Worm (Caenorhabditis elegans) whole organism, early embryonic: ENCODE results near the gene let-765.

Source experiments
- B0310.2 ChIP-seq: sonication (generic microtip); optimal IDR thresholded peaks from 2 replicates; lab custom pipeline; 2016; ENCODE audit warnings: mild to moderate bottlenecking, missing genetic modification characterization, missing compliant biosample characterization
- F13C5.2 ChIP-seq: sonication (generic microtip); optimal IDR thresholded peaks from 2 replicates; lab custom pipeline; 2017; ENCODE audit warnings: mild to moderate bottlenecking, missing genetic modification characterization, inconsistent platforms, missing compliant biosample characterization
- aly-1 ChIP-seq: sonication (generic microtip); optimal IDR thresholded peaks from 2 replicates; lab custom pipeline; 2016; ENCODE audit warnings: missing genetic modification characterization, missing compliant biosample characterization
- ama-1 ChIP-seq: fragments of 150-350 bp; optimal IDR thresholded peaks from 2 replicates; lab custom pipeline; 2014
- ceh-13 ChIP-seq: fragments of 200-800 bp; sonication (Bioruptor generic); optimal IDR thresholded peaks from 2 replicates; lab custom pipeline; 2018; ENCODE audit warnings: mild to moderate bottlenecking, missing genetic modification characterization, missing compliant biosample characterization
- ceh-36 ChIP-seq: sonication (generic microtip); optimal IDR thresholded peaks from 2 replicates; lab custom pipeline; 2016; ENCODE audit warnings: missing genetic modification characterization, inconsistent platforms, missing compliant biosample characterization
- ets-7 ChIP-seq: sonication (generic microtip); optimal IDR thresholded peaks from 2 replicates; lab custom pipeline; 2016; ENCODE audit warnings: missing genotype, missing genetic modification characterization, missing compliant biosample characterization
- flt-1 ChIP-seq: fragments of 200-800 bp; sonication (Bioruptor generic); IDR thresholded peaks from 2 replicates; pipeline ENCODE4 v1.3.6; 2022; ENCODE audit warnings: missing genetic modification characterization, missing compliant biosample characterization
- hmbx-1 ChIP-seq: sonication (generic microtip); optimal IDR thresholded peaks from 2 replicates; lab custom pipeline; 2016; ENCODE audit warnings: mild to moderate bottlenecking, missing genetic modification characterization, missing compliant biosample characterization
- hmg-4 ChIP-seq: fragments of 200-800 bp; sonication (Bioruptor generic); optimal IDR thresholded peaks from 2 replicates; lab custom pipeline; 2018; ENCODE audit warnings: mild to moderate bottlenecking, missing genetic modification characterization, missing compliant biosample characterization
- hnd-1 ChIP-seq: sonication (generic microtip); optimal IDR thresholded peaks from 2 replicates; lab custom pipeline; 2016; ENCODE audit warnings: missing genetic modification characterization, missing compliant biosample characterization
- pes-1 ChIP-seq: fragments of 200-800 bp; sonication (Bioruptor generic); IDR thresholded peaks from 2 replicates; pipeline ENCODE4 v1.3.6; 2022; ENCODE audit warnings: missing genetic modification reagents, missing genetic modification characterization, missing compliant biosample characterization
- scrt-1 ChIP-seq: fragments of 200-800 bp; sonication (Bioruptor generic); IDR thresholded peaks from 2 replicates; pipeline ENCODE4 v1.3.6; 2022; ENCODE audit warnings: missing genetic modification characterization, missing compliant biosample characterization
- sea-1 ChIP-seq: fragments of 200-800 bp; sonication (Bioruptor generic); conservative IDR thresholded peaks from 2 replicates; pipeline ENCODE4 v1.3.6; 2022; ENCODE audit warnings: missing genetic modification characterization, missing compliant biosample characterization
- tbx-11 ChIP-seq: fragments of 200-800 bp; sonication (Bioruptor generic); IDR thresholded peaks from 2 replicates; pipeline ENCODE4 v1.3.6; 2022; ENCODE audit warnings: missing genetic modification characterization, missing compliant biosample characterization
- tbx-37 ChIP-seq: fragments of 200-800 bp; sonication (Bioruptor generic); conservative IDR thresholded peaks from 2 replicates; pipeline ENCODE4 v1.3.6; 2022; ENCODE audit warnings: missing genetic modification reagents, missing genetic modification characterization, missing compliant biosample characterization
- tra-4 ChIP-seq: sonication (generic microtip); optimal IDR thresholded peaks from 2 replicates; lab custom pipeline; 2017; ENCODE audit warnings: missing genetic modification characterization, missing compliant biosample characterization

The let-765 gene

ce11 chrIII:6606641-6607040 is 5.7 kb upstream of the let-765 start:
- no peak for TF ChIP-seq scrt-1 (GFP tag; lab: Robert Waterston, UW)
- no peak for TF ChIP-seq F13C5.2 (tag; lab: Kevin White, UChicago)
- no peak for TF ChIP-seq tra-4 (tag; lab: Kevin White, UChicago)
- no peak for TF ChIP-seq flt-1 (GFP tag; lab: Robert Waterston, UW)
- TF ChIP-seq sea-1 (GFP tag; lab: Robert Waterston, UW) = no peak
- TF ChIP-seq tbx-37 (GFP tag; lab: Robert Waterston, UW) = no peak
- TF ChIP-seq ama-1 (lab: Kevin White, UChicago) = no peak
- TF ChIP-seq pes-1 (GFP tag; lab: Robert Waterston, UW) = no peak
- no peak for TF ChIP-seq hmg-4 (GFP tag; lab: Kevin White, UChicago)
- no peak for TF ChIP-seq hmbx-1
- TF ChIP-seq hnd-1 (tag; lab: Kevin White, UChicago) = no peak
- TF ChIP-seq ets-7 (tag; lab: Kevin White, UChicago) = no peak
- TF ChIP-seq aly-1 (tag; lab: Kevin White, UChicago) = no peak
- no peak for TF ChIP-seq B0310.2 (tag; lab: Kevin White, UChicago)
- TF ChIP-seq ceh-36 (tag; lab: Kevin White, UChicago) = no peak
- no peak for TF ChIP-seq tbx-11 (GFP tag; lab: Robert Waterston, UW)

ce11 chrIII:6606022-6606467 is 5.1 kb upstream of the let-765 start:
- no peak for TF ChIP-seq pes-1 (GFP tag; lab: Robert Waterston, UW)
- TF ChIP-seq F13C5.2 (tag; lab: Kevin White, UChicago) = peak; percentile 34

- no peak for TF ChIP-seq hmg-4 (GFP tag; lab: Kevin White, UChicago)
Observed at ce11 chrIII:6605442-6605992, 4.5 kb upstream of the let-765 start.

ce11 chrIII:6604317-6604716 is 3.3 kb upstream of the let-765 start:
- TF ChIP-seq flt-1 (GFP tag; lab: Robert Waterston, UW) (no peak), tra-4 (tag; lab: Kevin White, UChicago) (no peak), ets-7 (tag; lab: Kevin White, UChicago) (no peak), hmg-4 (GFP tag; lab: Kevin White, UChicago) (no peak), sea-1 (GFP tag; lab: Robert Waterston, UW) (no peak), tbx-37 (GFP tag; lab: Robert Waterston, UW) (no peak), tbx-11 (GFP tag; lab: Robert Waterston, UW) (no peak), ceh-36 (tag; lab: Kevin White, UChicago) (no peak), aly-1 (tag; lab: Kevin White, UChicago) (no peak), pes-1 (GFP tag; lab: Robert Waterston, UW) (no peak), F13C5.2 (tag; lab: Kevin White, UChicago) (no peak), hmbx-1 (no peak), hnd-1 (tag; lab: Kevin White, UChicago) (no peak), scrt-1 (GFP tag; lab: Robert Waterston, UW) (no peak), ama-1 (lab: Kevin White, UChicago) (no peak)

ce11 chrIII:6603185-6603584 is 2.2 kb upstream of the let-765 start:
- TF ChIP-seq hmg-4 (GFP tag; lab: Kevin White, UChicago) (no peak), tbx-11 (GFP tag; lab: Robert Waterston, UW) (no peak), ceh-13 (GFP tag; lab: Kevin White, UChicago) (no peak), hmbx-1 (no peak), flt-1 (GFP tag; lab: Robert Waterston, UW) (no peak), ama-1 (lab: Kevin White, UChicago) (no peak), tra-4 (tag; lab: Kevin White, UChicago) (no peak), hnd-1 (tag; lab: Kevin White, UChicago) (no peak), F13C5.2 (tag; lab: Kevin White, UChicago) (no peak), ceh-36 (tag; lab: Kevin White, UChicago) (no peak), sea-1 (GFP tag; lab: Robert Waterston, UW) (no peak), ets-7 (tag; lab: Kevin White, UChicago) (no peak), B0310.2 (tag; lab: Kevin White, UChicago) (no peak), pes-1 (GFP tag; lab: Robert Waterston, UW) (no peak), aly-1 (tag; lab: Kevin White, UChicago) (no peak), scrt-1 (GFP tag; lab: Robert Waterston, UW) (no peak), tbx-37 (GFP tag; lab: Robert Waterston, UW) (no peak)

- no peak for TF ChIP-seq flt-1 (GFP tag; lab: Robert Waterston, UW)
- TF ChIP-seq hnd-1 (tag; lab: Kevin White, UChicago) = no peak
- no peak for TF ChIP-seq scrt-1 (GFP tag; lab: Robert Waterston, UW)
- no peak for TF ChIP-seq tbx-37 (GFP tag; lab: Robert Waterston, UW)
- no peak for TF ChIP-seq hmg-4 (GFP tag; lab: Kevin White, UChicago)
- no peak for TF ChIP-seq ceh-13 (GFP tag; lab: Kevin White, UChicago)
- TF ChIP-seq pes-1 (GFP tag; lab: Robert Waterston, UW) = no peak
- no peak for TF ChIP-seq tbx-11 (GFP tag; lab: Robert Waterston, UW)
- TF ChIP-seq hmbx-1 = no peak
- no peak for TF ChIP-seq tra-4 (tag; lab: Kevin White, UChicago)
Observed at ce11 chrIII:6594069-6594468, 6.9 kb downstream of the let-765 start.

ce11 chrIII:6592075-6592474 is 8.9 kb downstream of the let-765 start, which contains the start of gene F20H11.1:
TSS of gene F20H11.1 (minus strand) at chrIII:6592175.
- TF ChIP-seq flt-1 (GFP tag; lab: Robert Waterston, UW) (no peak), hmg-4 (GFP tag; lab: Kevin White, UChicago) (no peak), ets-7 (tag; lab: Kevin White, UChicago) (no peak), sea-1 (GFP tag; lab: Robert Waterston, UW) (no peak), ceh-13 (GFP tag; lab: Kevin White, UChicago) (no peak), F13C5.2 (tag; lab: Kevin White, UChicago) (no peak), ama-1 (lab: Kevin White, UChicago) (no peak), hnd-1 (tag; lab: Kevin White, UChicago) (no peak), hmbx-1 (no peak), tra-4 (tag; lab: Kevin White, UChicago) (no peak), aly-1 (tag; lab: Kevin White, UChicago) (no peak), tbx-37 (GFP tag; lab: Robert Waterston, UW) (no peak), tbx-11 (GFP tag; lab: Robert Waterston, UW) (no peak), B0310.2 (tag; lab: Kevin White, UChicago) (no peak), pes-1 (GFP tag; lab: Robert Waterston, UW) (no peak), ceh-36 (tag; lab: Kevin White, UChicago) (no peak), scrt-1 (GFP tag; lab: Robert Waterston, UW) (no peak)
